Worm (Caenorhabditis elegans): ENCODE data around the gene T04F3.3.

The T04F3.3 gene

DNA sequence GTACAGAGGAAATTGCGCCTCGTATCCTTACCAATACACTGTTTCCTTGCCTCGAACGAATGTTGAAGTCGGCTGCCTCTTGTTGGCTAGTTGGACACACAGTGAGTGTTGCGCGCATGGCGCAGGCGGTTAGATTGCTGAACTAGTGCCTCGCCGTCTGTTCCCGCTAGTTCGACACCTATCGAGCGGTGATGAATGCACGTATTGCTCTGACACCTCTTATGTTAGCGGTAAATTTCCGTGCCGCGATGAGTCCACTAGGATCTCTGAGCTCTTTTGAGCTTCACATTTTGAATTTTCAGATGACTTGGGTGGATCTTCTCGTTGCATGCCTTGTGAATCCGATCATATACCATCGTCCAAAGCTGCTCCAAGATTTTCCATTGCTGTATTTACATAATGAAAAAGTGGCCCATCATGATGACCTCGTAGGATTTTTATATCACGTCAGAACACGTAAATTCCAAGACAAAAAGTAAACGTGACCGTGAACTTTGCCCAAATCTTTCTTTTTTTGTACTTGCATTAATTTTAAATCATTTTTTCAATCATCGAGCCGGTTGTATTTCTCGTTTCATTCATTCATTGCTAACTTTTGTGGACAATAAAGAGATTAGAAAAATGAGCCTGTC is 24.2 kb downstream of the T04F3.3 start, which contains the start of gene F55A11.11 (continued):
- TF ChIP-seq T20F7.1 (GFP tag; optimal IDR thresholded peaks at IDR 0.05) (peak; percentile 79), lir-3 (tag; optimal IDR thresholded peaks at IDR 0.05) (peak; percentile 83), ceh-44 (GFP tag; IDR thresholded peaks at IDR 0.05) (peak; percentile 92), Y105C5A.15 (GFP tag; IDR thresholded peaks at IDR 0.05) (peak; percentile 95), lin-29 (GFP tag; IDR thresholded peaks at IDR 0.05) (peak; percentile 86), Y5F2A.4 (GFP tag; optimal IDR thresholded peaks at IDR 0.05) (peak; percentile 93), lim-7 (GFP tag; IDR thresholded peaks at IDR 0.05) (peak; percentile 97), R02D3.7 (tag; optimal IDR thresholded peaks at IDR 0.05) (peak; percentile 38), mxl-2 (GFP tag; conservative IDR thresholded peaks at IDR 0.05) (peak; percentile 80), tra-1 (GFP tag; IDR thresholded peaks at IDR 0.05) (peak; percentile 94), tag-97 (GFP tag; IDR thresholded peaks at IDR 0.05) (no peak), spr-1 (tag; optimal IDR thresholded peaks at IDR 0.05) (peak; percentile 91), ceh-20 (GFP tag; IDR thresholded peaks at IDR 0.05) (peak; percentile 90), dmd-6 (GFP tag; IDR thresholded peaks at IDR 0.05) (peak; percentile 75), ceh-32 (tag; optimal IDR thresholded peaks at IDR 0.05; ENCODE audit: poor library complexity) (peak; percentile 56), attf-4 (tag; optimal IDR thresholded peaks at IDR 0.05) (no peak), nhr-76 (tag; optimal IDR thresholded peaks at IDR 0.05) (no peak), madf-9 (GFP tag; conservative IDR thresholded peaks at IDR 0.05) (peak; percentile 90), nhr-25 (tag; optimal IDR thresholded peaks at IDR 0.05; ENCODE audit: borderline replicate concordance, insufficient read depth) (peak; percentile 60), F49E8.2 (tag; optimal IDR thresholded peaks at IDR 0.05; ENCODE audit: borderline replicate concordance) (peak; percentile 87), pqm-1 (tag; optimal IDR thresholded peaks at IDR 0.05) (no peak), cey-2 (tag; optimal IDR thresholded peaks at IDR 0.05; ENCODE audit: borderline replicate concordance, insufficient read depth) (no peak), ztf-7 (tag; optimal IDR thresholded peaks at IDR 0.05) (peak; percentile 87), snpc-4 (tag; optimal IDR thresholded peaks at IDR 0.05) (no peak), gei-8 (GFP tag; optimal IDR thresholded peaks at IDR 0.05) (peak; percentile 95), F44E2.7 (GFP tag; IDR thresholded peaks at IDR 0.05) (peak; percentile 98), zag-1 (tag; optimal IDR thresholded peaks at IDR 0.05) (no peak), dmd-8 (GFP tag; IDR thresholded peaks at IDR 0.05) (peak; percentile 98; the same call in 1 of the 2 replicates), lin-13 (GFP tag; optimal IDR thresholded peaks at IDR 0.05) (peak; percentile 87), fos-1 (tag; optimal IDR thresholded peaks at IDR 0.05) (no peak), unc-39 (tag; optimal IDR thresholded peaks at IDR 0.05) (no peak), dmd-9 (GFP tag; IDR thresholded peaks at IDR 0.05) (peak; percentile 76), lin-38 (GFP tag; IDR thresholded peaks at IDR 0.05) (peak; percentile 87), unc-130 (GFP tag; optimal IDR thresholded peaks at IDR 0.05) (peak; percentile 76), zip-11 (GFP tag; IDR thresholded peaks at IDR 0.05) (peak; percentile 89), nhr-102 (tag; optimal IDR thresholded peaks at IDR 0.05) (peak; percentile 82), ceh-62 (tag; optimal IDR thresholded peaks at IDR 0.05) (no peak), ceh-28 (tag; optimal IDR thresholded peaks at IDR 0.05) (no peak)

DNA sequence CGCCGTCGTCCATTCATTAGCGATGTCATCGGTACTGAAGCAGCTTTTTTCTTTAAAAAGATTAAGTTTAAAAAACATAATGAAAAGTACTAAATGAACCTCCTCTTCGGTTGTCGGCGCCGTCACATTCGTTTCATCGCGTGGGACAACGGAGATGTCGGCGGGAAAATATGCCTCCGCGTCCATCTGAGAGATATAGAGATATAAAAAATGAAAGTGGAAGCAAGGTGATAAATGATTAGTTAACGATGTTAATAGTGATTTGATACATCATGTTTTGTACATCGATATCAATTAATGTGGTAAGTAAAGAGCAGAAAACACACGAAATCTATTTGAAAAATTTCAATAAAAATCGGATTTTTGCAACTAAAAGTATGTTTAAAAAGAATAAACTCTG is 28.5 kb downstream of the T04F3.3 start, which contains the start of gene F55A11.7:
TSS of gene F55A11.7 (minus strand) at position 186 of the 400 bp plus-strand sequence.
- TF ChIP-seq aly-2 (tag; optimal IDR thresholded peaks at IDR 0.05) (no peak), ZK337.2 (GFP tag; IDR thresholded peaks at IDR 0.05) (no peak), duxl-1 (tag; optimal IDR thresholded peaks at IDR 0.05; ENCODE audit: poor library complexity) (no peak), zip-2 (tag; optimal IDR thresholded peaks at IDR 0.05) (no peak), lsy-2 (tag; optimal IDR thresholded peaks at IDR 0.05) (no peak), ceh-28 (tag; optimal IDR thresholded peaks at IDR 0.05) (no peak), snpc-4 (tag; optimal IDR thresholded peaks at IDR 0.05) (no peak)
